Worm (Caenorhabditis elegans) whole organism, L4/young adult: Measurements from ENCODE around the gene gfm-1.

Source experiments
- W03F9.2 ChIP-seq: fragments of 150-350 bp; optimal IDR thresholded peaks from 2 replicates; lab custom pipeline; 2014; ENCODE audit warnings: missing biosample characterization, missing genetic modification characterization
- dao-5 ChIP-seq: sonication (generic microtip); optimal IDR thresholded peaks from 2 replicates; lab custom pipeline; 2016; ENCODE audit warnings: missing genotype, missing genetic modification characterization, moderate library complexity, missing compliant biosample characterization
- him-1 ChIP-seq: sonication (generic microtip); optimal IDR thresholded peaks from 2 replicates; lab custom pipeline; 2016; ENCODE audit warnings: missing genotype, missing genetic modification reagents, missing genetic modification characterization, missing compliant biosample characterization

Gene gfm-1

DNA sequence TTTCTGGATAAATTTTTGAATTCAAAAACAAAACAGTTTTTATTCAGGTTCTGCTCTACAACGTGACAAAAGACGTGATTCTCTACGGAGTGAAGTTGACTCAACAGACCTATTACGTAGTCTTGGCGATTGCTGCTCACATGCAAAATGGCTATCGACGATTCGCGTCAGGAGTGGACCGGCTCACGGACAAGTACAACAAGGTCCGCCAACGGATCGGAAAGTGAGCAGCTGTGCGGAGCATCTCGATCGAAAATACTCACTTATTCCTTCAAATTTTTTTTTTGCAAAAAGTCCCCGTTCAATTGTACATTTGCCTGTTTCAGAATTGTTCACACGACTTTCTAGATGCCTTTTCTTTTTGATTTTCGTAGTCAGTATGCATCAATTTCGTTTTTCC lies 42.6 kb downstream of the gfm-1 start:
- TF ChIP-seq W03F9.2 (no peak), him-1 (tag; lab: Kevin White, UChicago) (no peak), dao-5 (tag; lab: Kevin White, UChicago) (no peak)

DNA sequence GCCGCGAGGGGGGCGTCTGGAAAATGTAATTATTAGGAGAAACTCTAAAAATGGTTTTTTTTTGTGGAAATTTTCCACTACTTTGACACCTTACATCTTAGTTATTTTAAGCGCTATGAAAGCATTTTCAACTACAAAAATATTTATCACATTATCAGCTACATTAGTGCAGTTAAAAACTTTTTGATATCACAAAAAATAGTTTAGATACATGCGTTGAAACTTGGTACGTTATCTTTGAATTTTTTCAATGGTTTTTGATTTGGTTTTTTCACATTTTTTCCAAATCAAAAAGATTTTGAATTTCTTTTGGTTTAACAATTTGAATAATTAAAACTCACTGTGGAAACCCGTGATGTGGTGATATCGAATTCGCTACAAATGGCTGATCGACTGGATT lies 45.7 kb downstream of the gfm-1 start:
- TF ChIP-seq W03F9.2: no peak
- TF ChIP-seq him-1 (tag; lab: Kevin White, UChicago): no peak
- TF ChIP-seq dao-5 (tag; lab: Kevin White, UChicago): no peak

DNA sequence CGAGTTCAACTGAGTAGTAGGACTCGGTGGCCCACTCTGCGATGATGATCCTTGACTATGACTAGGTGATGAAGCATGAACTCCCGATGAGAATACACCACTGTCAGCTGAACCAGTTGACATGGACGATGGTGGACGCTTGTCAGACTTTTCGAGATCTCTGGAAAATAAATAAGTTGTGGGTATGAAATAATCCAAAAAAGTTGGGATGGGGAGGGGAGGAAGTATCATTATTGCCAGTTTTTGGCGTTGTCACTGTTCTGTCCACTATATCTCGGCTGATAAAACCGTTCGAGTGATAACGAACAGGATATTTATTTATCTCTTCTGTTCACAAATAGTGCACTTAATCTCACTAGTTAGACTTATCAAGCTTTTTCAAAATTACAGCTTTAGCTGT lies 46.8 kb downstream of the gfm-1 start:
- TF ChIP-seq W03F9.2: no peak
- TF ChIP-seq him-1 (tag; lab: Kevin White, UChicago): no peak
- no peak for TF ChIP-seq dao-5 (tag; lab: Kevin White, UChicago)

DNA sequence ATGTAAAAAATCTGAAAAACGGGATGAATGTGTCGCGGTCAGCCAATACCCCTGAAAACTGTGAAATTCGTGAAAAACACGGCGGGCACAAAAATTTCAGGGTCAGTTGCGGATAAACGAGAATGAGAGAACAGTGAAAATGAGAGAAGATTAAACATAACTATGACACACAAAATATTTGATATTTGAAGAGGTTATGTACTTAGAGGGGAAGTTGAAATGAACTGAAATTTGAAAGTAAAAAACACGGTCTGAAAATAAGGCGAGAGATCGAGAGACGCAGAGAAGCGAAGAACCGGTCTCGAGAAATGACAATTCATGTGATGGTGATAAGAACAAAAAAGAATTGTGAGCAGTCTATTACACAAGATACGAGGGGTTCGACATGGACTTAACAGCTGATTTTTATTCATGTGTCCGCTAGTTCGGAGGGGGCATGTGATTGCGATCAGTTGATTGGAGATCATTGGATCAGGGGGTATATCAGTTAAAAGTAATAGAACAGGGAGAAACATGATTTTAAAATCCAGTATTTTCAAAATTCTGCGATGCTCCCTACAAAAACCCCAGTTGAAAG lies 48.5 kb downstream of the gfm-1 start, which contains the start of gene moe-3:
TSS of gene moe-3 (minus strand) at position 51 of the 577 bp plus-strand sequence.
- no peak for TF ChIP-seq W03F9.2
- TF ChIP-seq dao-5 (tag; lab: Kevin White, UChicago): no peak
- no peak for TF ChIP-seq him-1 (tag; lab: Kevin White, UChicago)

DNA sequence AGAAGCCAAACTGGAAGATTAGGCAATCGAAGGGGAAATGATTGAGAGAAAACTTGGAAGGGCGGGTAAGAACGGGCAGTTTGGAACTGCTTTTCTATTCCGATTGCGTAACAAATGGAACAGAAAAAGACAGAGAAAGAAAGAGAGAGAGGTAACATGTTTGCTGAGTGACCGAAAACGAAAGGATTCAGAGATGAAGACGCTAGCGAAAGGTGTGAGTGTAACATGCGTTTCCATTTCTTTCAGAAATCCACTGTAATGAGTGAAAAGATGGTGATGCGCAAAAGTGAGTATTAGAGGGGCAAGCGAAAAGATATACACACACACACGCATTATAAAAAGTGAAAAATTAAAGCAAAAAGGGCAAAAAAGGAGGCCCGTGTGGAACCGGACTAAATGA lies 50.2 kb downstream of the gfm-1 start:
- TF ChIP-seq W03F9.2 (no peak), dao-5 (tag; lab: Kevin White, UChicago) (no peak), him-1 (tag; lab: Kevin White, UChicago) (no peak)

DNA sequence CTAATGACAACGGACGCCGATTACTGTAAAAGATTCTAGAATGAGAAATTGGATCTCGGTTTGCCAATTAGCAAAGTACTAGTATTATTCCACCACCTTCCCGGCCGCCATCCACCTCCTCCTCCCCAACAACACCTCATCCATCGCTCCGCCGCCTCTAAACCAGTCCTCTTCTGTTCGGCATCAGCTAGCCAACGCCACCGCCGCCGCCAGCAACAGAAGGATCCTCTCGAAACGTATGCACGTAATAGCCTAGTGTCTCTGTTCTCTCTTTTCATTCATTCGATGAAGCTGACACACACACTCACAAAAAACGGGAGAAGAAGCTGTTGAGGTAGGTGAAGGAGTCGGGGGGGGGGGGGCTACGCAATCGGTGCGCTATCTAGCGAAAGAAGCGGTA lies 53.4 kb downstream of the gfm-1 start:
- no peak for TF ChIP-seq dao-5 (tag; lab: Kevin White, UChicago)
- TF ChIP-seq W03F9.2: no peak
- no peak for TF ChIP-seq him-1 (tag; lab: Kevin White, UChicago)
